Worm (Caenorhabditis elegans) whole organism, L1 larva: ENCODE measurements around the gene men-1.

Experiments used
- C04F5.9 ChIP-seq: sonication (generic microtip); optimal IDR thresholded peaks from 2 replicates; lab custom pipeline; 2016; ENCODE audit warnings: missing genetic modification characterization, missing compliant biosample characterization
- C16A3.4 ChIP-seq: fragments of 150-350 bp; optimal IDR thresholded peaks from 2 replicates; lab custom pipeline; 2014; ENCODE audit warnings: missing biosample characterization, missing genetic modification characterization
- F16B12.6 ChIP-seq: fragments of 150-350 bp; optimal IDR thresholded peaks from 2 replicates; lab custom pipeline; 2014; ENCODE audit warnings: missing biosample characterization, missing genetic modification characterization
- Y116A8C.19 ChIP-seq: sonication (generic microtip); optimal IDR thresholded peaks from 2 replicates; lab custom pipeline; 2016; ENCODE audit warnings: missing compliant biosample characterization, missing genetic modification characterization, borderline replicate concordance
- ama-1 ChIP-seq: fragments of 150-350 bp; optimal IDR thresholded peaks from 2 replicates; lab custom pipeline; 2014
- blmp-1 ChIP-seq: fragments of 150-350 bp; optimal IDR thresholded peaks from 2 replicates; lab custom pipeline; 2014; ENCODE audit warnings: missing biosample characterization, missing genetic modification characterization
- ceh-8 ChIP-seq: fragments of 200-800 bp; sonication (Bioruptor generic); optimal IDR thresholded peaks from 2 replicates; lab custom pipeline; 2018; ENCODE audit warnings: mild to moderate bottlenecking, missing genetic modification characterization, moderate library complexity, missing compliant biosample characterization
- ceh-82 ChIP-seq, 3 experiments: fragments of 150-350 bp in 1 of 3; sonication (generic microtip) in 2 of 3; optimal IDR thresholded peaks; 2 replicates each; lab custom pipeline; 2014 to 2017; ENCODE audit warnings: missing biosample characterization in 3 of 3, missing genetic modification characterization in 3 of 3
- ces-1 ChIP-seq: fragments of 150-350 bp; optimal IDR thresholded peaks from 2 replicates; lab custom pipeline; 2014; ENCODE audit warnings: missing biosample characterization, missing genetic modification reagents, missing genetic modification characterization
- dpl-1 ChIP-seq, 3 experiments: fragments of 150-350 bp in 2 of 3; sonication (generic microtip) in 1 of 3; optimal IDR thresholded peaks; 2 replicates each; lab custom pipeline; 2014 to 2017; ENCODE audit warnings: missing biosample characterization in 3 of 3, missing genetic modification characterization in 3 of 3, missing genetic modification reagents in 3 of 3
- dsc-1 ChIP-seq: sonication (generic microtip); optimal IDR thresholded peaks from 2 replicates; lab custom pipeline; 2016; ENCODE audit warnings: mild to moderate bottlenecking, missing genetic modification characterization, missing compliant biosample characterization
- efl-1 ChIP-seq, 4 experiments: fragments of 150-350 bp; optimal IDR thresholded peaks in 3 of 4; peaks in 1 of 4; 1 replicate in 1 of 4; 2 replicates in 3 of 4; lab custom pipeline; 2014; ENCODE audit warnings: missing biosample characterization in 2 of 4, missing genetic modification characterization in 2 of 4, missing genetic modification reagents in 2 of 4
- elt-2 ChIP-seq: sonication (generic microtip); optimal IDR thresholded peaks from 2 replicates; lab custom pipeline; 2016; ENCODE audit warnings: missing genetic modification characterization, mild to moderate bottlenecking, inconsistent platforms, missing compliant biosample characterization, missing genetic modification reagents
- elt-3 ChIP-seq, 6 experiments: fragments of 150-350 bp in 1 of 6; sonication (generic microtip); optimal IDR thresholded peaks; 2 replicates each; lab custom pipeline; 2017 to 2018; ENCODE audit warnings: missing biosample characterization in 6 of 6, missing genetic modification characterization in 6 of 6, inconsistent platforms in 1 of 6
- ets-5 ChIP-seq: fragments of 200-800 bp; sonication (Bioruptor generic); IDR thresholded peaks from 2 replicates; pipeline ENCODE4 v1.3.6; 2022; ENCODE audit warnings: missing genetic modification characterization, missing compliant biosample characterization
- fkh-8 ChIP-seq: sonication (generic microtip); optimal IDR thresholded peaks from 2 replicates; lab custom pipeline; 2016; ENCODE audit warnings: mild to moderate bottlenecking, missing genetic modification characterization, missing compliant biosample characterization
- grh-1 ChIP-seq: fragments of 200-800 bp; sonication (Bioruptor generic); IDR thresholded peaks from 2 replicates; pipeline ENCODE4 v1.3.6; 2022; ENCODE audit warnings: missing genetic modification reagents, missing genetic modification characterization, missing compliant biosample characterization
- hlh-4 ChIP-seq: sonication (generic microtip); optimal IDR thresholded peaks from 2 replicates; lab custom pipeline; 2016; ENCODE audit warnings: mild to moderate bottlenecking, missing genetic modification characterization, missing compliant biosample characterization
- irx-1 ChIP-seq: sonication (generic microtip); optimal IDR thresholded peaks from 2 replicates; lab custom pipeline; 2016; ENCODE audit warnings: missing genetic modification characterization, missing compliant biosample characterization
- jun-1 ChIP-seq: fragments of 150-350 bp; optimal IDR thresholded peaks from 2 replicates; lab custom pipeline; 2014; ENCODE audit warnings: missing biosample characterization, missing genetic modification reagents, missing genetic modification characterization
- lin-13 ChIP-seq: fragments of 150-350 bp; optimal IDR thresholded peaks from 2 replicates; lab custom pipeline; 2014; ENCODE audit warnings: missing biosample characterization, missing genetic modification reagents, missing genetic modification characterization
- lin-14 ChIP-seq: fragments of 200-800 bp; sonication (Bioruptor generic); optimal IDR thresholded peaks from 2 replicates; lab custom pipeline; 2018; ENCODE audit warnings: mild to moderate bottlenecking, missing genetic modification characterization, moderate library complexity, missing compliant biosample characterization
- lin-35 ChIP-seq, 2 experiments: fragments of 150-350 bp; optimal IDR thresholded peaks; 2 replicates each; lab custom pipeline; 2014; ENCODE audit warnings: missing biosample characterization in 2 of 2, missing genetic modification characterization in 2 of 2, missing genetic modification reagents in 2 of 2
- lir-3 ChIP-seq: sonication (generic microtip); optimal IDR thresholded peaks from 2 replicates; lab custom pipeline; 2016; ENCODE audit warnings: mild to moderate bottlenecking, missing genetic modification characterization, moderate library complexity, missing compliant biosample characterization; ENCODE audit not compliant: poor library complexity
- lsy-2 ChIP-seq, 2 experiments: fragments of 150-350 bp; optimal IDR thresholded peaks; 2 replicates each; lab custom pipeline; 2014; ENCODE audit warnings: missing biosample characterization in 2 of 2, missing genetic modification characterization in 2 of 2
- mdl-1 ChIP-seq, 2 experiments: fragments of 150-350 bp; optimal IDR thresholded peaks; 2 replicates each; lab custom pipeline; 2014 to 2017; ENCODE audit warnings: missing biosample characterization in 2 of 2, missing genetic modification characterization in 2 of 2, inconsistent platforms in 1 of 2
- mep-1 ChIP-seq: fragments of 150-350 bp; optimal IDR thresholded peaks from 2 replicates; lab custom pipeline; 2014; ENCODE audit warnings: missing biosample characterization, missing genetic modification characterization
- nhr-11 ChIP-seq: fragments of 150-350 bp; optimal IDR thresholded peaks from 2 replicates; lab custom pipeline; 2014; ENCODE audit warnings: missing biosample characterization, missing genetic modification characterization
- nhr-12 ChIP-seq: sonication (generic microtip); optimal IDR thresholded peaks from 2 replicates; lab custom pipeline; 2017; ENCODE audit warnings: missing biosample characterization, missing genetic modification characterization
- nhr-20 ChIP-seq: sonication (generic microtip); optimal IDR thresholded peaks from 2 replicates; lab custom pipeline; 2016; ENCODE audit warnings: mild to moderate bottlenecking, missing genetic modification characterization, missing compliant biosample characterization
- nhr-47 ChIP-seq: sonication (generic microtip); optimal IDR thresholded peaks from 2 replicates; lab custom pipeline; 2016; ENCODE audit warnings: mild to moderate bottlenecking, missing genetic modification characterization, moderate library complexity, missing compliant biosample characterization
- nhr-71 ChIP-seq: sonication (generic microtip); optimal IDR thresholded peaks from 2 replicates; lab custom pipeline; 2016; ENCODE audit warnings: mild to moderate bottlenecking, missing genetic modification characterization, moderate library complexity, missing compliant biosample characterization
- nhr-77 ChIP-seq: fragments of 150-350 bp; optimal IDR thresholded peaks from 2 replicates; lab custom pipeline; 2014; ENCODE audit warnings: missing biosample characterization, missing genetic modification characterization
- skn-1 ChIP-seq: fragments of 150-350 bp; optimal IDR thresholded peaks from 2 replicates; lab custom pipeline; 2014; ENCODE audit warnings: missing biosample characterization, missing genetic modification characterization
- snu-23 ChIP-seq: sonication (generic microtip); optimal IDR thresholded peaks from 2 replicates; lab custom pipeline; 2016; ENCODE audit warnings: missing genetic modification characterization, missing compliant biosample characterization
- tbx-2 ChIP-seq: sonication (generic microtip); optimal IDR thresholded peaks from 2 replicates; lab custom pipeline; 2016; ENCODE audit warnings: missing genetic modification characterization, missing compliant biosample characterization
- unc-130 ChIP-seq: fragments of 150-350 bp; optimal IDR thresholded peaks from 2 replicates; lab custom pipeline; 2017; ENCODE audit warnings: missing biosample characterization, missing genetic modification characterization, inconsistent platforms
- unc-86 ChIP-seq: sonication (generic microtip); optimal IDR thresholded peaks from 2 replicates; lab custom pipeline; 2016; ENCODE audit warnings: missing genetic modification characterization, missing compliant biosample characterization
- xbp-1 ChIP-seq: sonication (generic microtip); optimal IDR thresholded peaks from 2 replicates; lab custom pipeline; 2016; ENCODE audit warnings: missing genetic modification characterization, missing compliant biosample characterization
- ztf-11 ChIP-seq, 2 experiments: sonication (generic microtip); optimal IDR thresholded peaks; 2 replicates each; lab custom pipeline; 2016 to 2017; ENCODE audit warnings: missing genetic modification characterization in 2 of 2, missing biosample characterization in 1 of 2, missing compliant biosample characterization in 1 of 2

men-1 gene

ce11 chrII:14249489-14249888, 15.6 kb upstream of the men-1 start (continued):
- peak; percentile 46 for TF ChIP-seq nhr-47
- no peak for TF ChIP-seq hlh-4
- TF ChIP-seq ceh-82 (tag; optimal IDR thresholded peaks at IDR 0.05; lab: Kevin White, UChicago): peak; percentile 4 to 64 (median 37)
- peak; percentile 26 for TF ChIP-seq unc-86 (tag; lab: Kevin White, UChicago)
- TF ChIP-seq blmp-1 (tag; lab: Kevin White, UChicago): peak; percentile 32
- TF ChIP-seq nhr-11 (tag; lab: Kevin White, UChicago): no peak
- peak; percentile 55 to 60 for TF ChIP-seq efl-1 (optimal IDR thresholded peaks at IDR 0.05; lab: Kevin White, UChicago)
- TF ChIP-seq efl-1 (GFP tag; optimal IDR thresholded peaks at IDR 0.05 in 1 of 2; lab: Kevin White, UChicago): peak; percentile 62 to 95
- no peak for TF ChIP-seq Y116A8C.19
- TF ChIP-seq lin-14: peak; percentile 74
- TF ChIP-seq elt-2 (tag; lab: Kevin White, UChicago): no peak
- no peak for TF ChIP-seq ama-1 (lab: Kevin White, UChicago)
- TF ChIP-seq dpl-1 (GFP tag; optimal IDR thresholded peaks at IDR 0.05; lab: Kevin White, UChicago): peak in 2 of 3 experiments; percentile 48 to 57
- TF ChIP-seq skn-1: peak; percentile 16
- peak; percentile 52 for TF ChIP-seq nhr-20
- peak; percentile 40 to 54 for TF ChIP-seq lsy-2 (tag; optimal IDR thresholded peaks at IDR 0.05; lab: Kevin White, UChicago)
- peak; percentile 50 for TF ChIP-seq mep-1 (tag; lab: Kevin White, UChicago)
- peak; percentile 28 for TF ChIP-seq C16A3.4
- no peak for TF ChIP-seq grh-1 (GFP tag; lab: Robert Waterston, UW)
- TF ChIP-seq lin-13 (GFP tag; lab: Kevin White, UChicago): no peak
- no peak for TF ChIP-seq ets-5 (GFP tag; lab: Robert Waterston, UW)
- peak; percentile 69 for TF ChIP-seq snu-23 (GFP tag; lab: Kevin White, UChicago)
- no peak for TF ChIP-seq unc-130 (tag; lab: Kevin White, UChicago)
- no peak for TF ChIP-seq ztf-11 (tag; optimal IDR thresholded peaks at IDR 0.05; lab: Kevin White, UChicago)
- TF ChIP-seq irx-1: no peak
- peak; percentile 35 for TF ChIP-seq jun-1 (tag; lab: Kevin White, UChicago)
- no peak for TF ChIP-seq F16B12.6 (tag; lab: Kevin White, UChicago)
- peak; percentile 47 for TF ChIP-seq xbp-1
- TF ChIP-seq tbx-2 (tag; lab: Kevin White, UChicago): peak; percentile 35
- TF ChIP-seq nhr-12 (tag; lab: Kevin White, UChicago): no peak
- TF ChIP-seq, all 84 proteins: peak for 25

DNA sequence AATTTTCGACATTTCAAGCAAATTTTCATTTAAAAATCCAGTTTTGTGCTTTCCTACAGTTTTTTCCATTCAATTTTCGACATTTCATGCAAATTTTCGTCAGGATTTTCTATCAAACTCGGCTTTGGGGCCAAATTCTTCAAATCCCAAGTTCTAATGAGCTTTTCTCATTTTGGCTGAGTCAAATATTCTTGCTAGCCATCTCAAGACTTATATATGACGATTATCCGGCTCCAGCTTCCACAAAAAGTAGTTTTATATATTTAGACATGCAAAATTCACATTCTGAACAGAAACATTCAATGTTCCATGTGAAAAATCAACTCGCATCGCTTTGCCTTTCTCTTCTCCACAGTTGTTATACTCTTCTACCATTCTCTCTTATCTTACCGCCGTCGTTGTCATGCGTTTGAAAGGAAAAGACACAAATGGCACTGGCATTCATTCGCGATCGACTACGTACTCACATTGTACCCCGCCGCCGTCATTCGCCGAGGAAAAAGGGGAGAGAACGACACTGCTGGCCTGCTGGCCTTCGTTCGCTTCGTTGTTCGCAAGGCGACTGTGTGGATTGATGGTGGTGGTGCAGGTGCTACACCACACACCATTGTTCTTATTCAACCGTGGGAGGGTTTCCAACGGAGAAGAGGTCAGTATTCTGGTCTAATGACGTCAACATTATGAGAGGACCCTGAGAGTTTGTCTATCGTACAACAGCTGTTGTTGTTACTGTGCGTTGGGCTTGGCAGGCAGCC, 14.0 kb upstream of the men-1 start:
- TF ChIP-seq lir-3 (tag; lab: Kevin White, UChicago) (no peak), dpl-1 (GFP tag; optimal IDR thresholded peaks at IDR 0.05; lab: Kevin White, UChicago) (peak in 2 of 3 experiments; percentile 37 to 38), ztf-11 (tag; optimal IDR thresholded peaks at IDR 0.05; lab: Kevin White, UChicago) (peak in 1 of 2 experiments; percentile 51), lsy-2 (tag; optimal IDR thresholded peaks at IDR 0.05; lab: Kevin White, UChicago) (peak in 1 of 2 experiments; percentile 41), snu-23 (GFP tag; lab: Kevin White, UChicago) (peak; percentile 59), blmp-1 (tag; lab: Kevin White, UChicago) (peak; percentile 77), efl-1 (optimal IDR thresholded peaks at IDR 0.05; lab: Kevin White, UChicago) (peak; percentile 26 to 41), efl-1 (GFP tag; optimal IDR thresholded peaks at IDR 0.05 in 1 of 2; lab: Kevin White, UChicago) (peak; percentile 39 to 95), dsc-1 (tag; lab: Kevin White, UChicago) (no peak), nhr-20 (peak; percentile 44), lin-35 (GFP tag; optimal IDR thresholded peaks at IDR 0.05; lab: Kevin White, UChicago) (peak; percentile 7 to 71), mdl-1 (tag; optimal IDR thresholded peaks at IDR 0.05; lab: Kevin White, UChicago) (peak in 1 of 2 experiments; percentile 43), C16A3.4 (peak; percentile 17), mep-1 (tag; lab: Kevin White, UChicago) (peak; percentile 54), fkh-8 (tag; lab: Kevin White, UChicago) (no peak), lin-14 (peak; percentile 68), nhr-71 (tag; lab: Kevin White, UChicago) (peak; percentile 8)

DNA sequence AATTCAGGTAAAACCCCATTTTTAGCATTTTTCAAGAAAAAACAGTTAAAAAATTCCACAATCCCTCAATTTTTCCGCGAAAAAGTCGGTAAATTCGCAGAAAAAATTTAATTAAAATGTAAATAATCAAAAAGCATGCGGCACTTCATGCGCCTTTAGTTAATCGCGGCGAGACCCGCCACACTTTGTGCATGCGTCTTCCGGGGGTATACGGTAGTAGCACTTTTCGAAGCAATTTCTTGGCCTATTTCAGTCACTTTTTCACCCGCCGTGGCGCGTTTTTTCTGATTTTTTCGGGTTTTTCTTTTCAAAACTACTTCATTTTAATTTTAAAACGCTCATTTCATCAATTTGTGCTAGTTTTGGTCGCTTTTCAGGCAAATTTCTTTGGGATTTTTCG, 13.3 kb upstream of the men-1 start:
- no peak for TF ChIP-seq nhr-77 (tag; lab: Kevin White, UChicago)
- TF ChIP-seq lsy-2 (tag; optimal IDR thresholded peaks at IDR 0.05; lab: Kevin White, UChicago): peak in 1 of 2 experiments; percentile 27
- no peak for TF ChIP-seq efl-1 (optimal IDR thresholded peaks at IDR 0.05; lab: Kevin White, UChicago)
- TF ChIP-seq efl-1 (GFP tag; optimal IDR thresholded peaks at IDR 0.05 in 1 of 2; lab: Kevin White, UChicago): peak in 1 of 2 experiments; percentile 8
- no peak for TF ChIP-seq C04F5.9 (tag; lab: Kevin White, UChicago)
- no peak for TF ChIP-seq ces-1
- TF ChIP-seq ets-5 (GFP tag; lab: Robert Waterston, UW): no peak
- TF ChIP-seq ceh-8 (GFP tag; lab: Kevin White, UChicago): no peak
- TF ChIP-seq nhr-11 (tag; lab: Kevin White, UChicago): no peak
- TF ChIP-seq snu-23 (GFP tag; lab: Kevin White, UChicago): no peak
- no peak for TF ChIP-seq elt-3 (tag; optimal IDR thresholded peaks at IDR 0.05; lab: Kevin White, UChicago)
